Fruit fly (Drosophila melanogaster) whole organism, embryonic: Measurements from ENCODE around the gene CG15336.
A peak's percentile ranks its signal among the peaks of the same experiment; 100 is the strongest.

Experiments used
- BEAF-32 ChIP-seq: fragments of 200-800 bp; sonication (Bioruptor generic); optimal IDR thresholded peaks from 3 replicates; lab custom pipeline; 2017; ENCODE audit warnings: missing biosample characterization, missing genetic modification characterization, mild to moderate bottlenecking, moderate library complexity, missing genetic modification reagents
- Blimp-1 ChIP-seq: fragments of 200-800 bp; sonication (Bioruptor generic); optimal IDR thresholded peaks from 3 replicates; lab custom pipeline; 2018; ENCODE audit warnings: missing biosample characterization, missing genetic modification characterization, mild to moderate bottlenecking, moderate library complexity, missing genetic modification reagents
- CG10267 ChIP-seq: fragments of 200-800 bp; sonication (Bioruptor generic); optimal IDR thresholded peaks from 2 replicates; lab custom pipeline; 2018; ENCODE audit warnings: missing biosample characterization, mild to moderate bottlenecking, missing genetic modification characterization, moderate library complexity
- CG11093 ChIP-seq: fragments of 200-800 bp; sonication (Bioruptor generic); IDR thresholded peaks from 3 replicates; pipeline ENCODE4 v1.3.6; 2022; ENCODE audit warnings: missing biosample characterization, missing genetic modification characterization
- CG12299 ChIP-seq: fragments of 200-800 bp; sonication (Bioruptor generic); optimal IDR thresholded peaks from 2 replicates; lab custom pipeline; 2018; ENCODE audit warnings: missing biosample characterization, mild to moderate bottlenecking, missing genetic modification characterization
- CG13287 ChIP-seq: fragments of 200-800 bp; sonication (Bioruptor generic); IDR thresholded peaks from 2 replicates; pipeline ENCODE4 v1.3.6; 2022; ENCODE audit warnings: missing biosample characterization, missing genetic modification characterization; ENCODE audit not compliant: partially characterized antibody
- CG13894 ChIP-seq: fragments of 200-800 bp; sonication (Bioruptor generic); optimal IDR thresholded peaks from 3 replicates; lab custom pipeline; 2018; ENCODE audit warnings: missing biosample characterization, mild to moderate bottlenecking, missing genetic modification characterization, moderate library complexity
- CG15601 ChIP-seq: fragments of 200-800 bp; sonication (Bioruptor generic); optimal IDR thresholded peaks from 3 replicates; lab custom pipeline; 2019; ENCODE audit warnings: missing biosample characterization, mild to moderate bottlenecking, missing genetic modification characterization, moderate library complexity
- CG17802 ChIP-seq: fragments of 200-800 bp; sonication (Bioruptor generic); optimal IDR thresholded peaks from 2 replicates; lab custom pipeline; 2018; ENCODE audit warnings: missing biosample characterization, mild to moderate bottlenecking, missing genetic modification characterization, moderate library complexity
- CG34224 ChIP-seq: fragments of 200-800 bp; sonication (Bioruptor generic); IDR thresholded peaks from 3 replicates; pipeline ENCODE4 v1.3.6; 2022; ENCODE audit warnings: missing biosample characterization, missing genetic modification characterization; ENCODE audit not compliant: partially characterized antibody
- CG3995 ChIP-seq: fragments of 200-800 bp; sonication (Bioruptor generic); optimal IDR thresholded peaks from 3 replicates; lab custom pipeline; 2016; ENCODE audit warnings: missing biosample characterization, missing genetic modification characterization
- CG42726 ChIP-seq: fragments of 200-800 bp; sonication (Bioruptor generic); IDR thresholded peaks from 2 replicates; pipeline ENCODE4 v1.3.6; 2022; ENCODE audit warnings: missing biosample characterization, missing genetic modification characterization; ENCODE audit not compliant: partially characterized antibody
- CG4707 ChIP-seq: fragments of 200-800 bp; sonication (Bioruptor generic); optimal IDR thresholded peaks from 2 replicates; lab custom pipeline; 2018; ENCODE audit warnings: missing biosample characterization, mild to moderate bottlenecking, missing genetic modification characterization, moderate library complexity
- CG6654 ChIP-seq: fragments of 200-800 bp; sonication (Bioruptor generic); optimal IDR thresholded peaks from 2 replicates; lab custom pipeline; 2017; ENCODE audit warnings: missing biosample characterization, mild to moderate bottlenecking, missing genetic modification characterization
- CG7372 ChIP-seq: fragments of 200-800 bp; sonication (Bioruptor generic); IDR thresholded peaks from 2 replicates; pipeline ENCODE4 v1.3.6; 2022; ENCODE audit warnings: missing biosample characterization, missing genetic modification characterization
- CG7987 ChIP-seq: fragments of 200-800 bp; sonication (Bioruptor generic); optimal IDR thresholded peaks from 2 replicates; lab custom pipeline; 2018; ENCODE audit warnings: missing biosample characterization, mild to moderate bottlenecking, missing genetic modification characterization, moderate library complexity
- CG9797 ChIP-seq: fragments of 200-800 bp; sonication (Bioruptor generic); optimal IDR thresholded peaks from 3 replicates; lab custom pipeline; 2018; ENCODE audit warnings: missing biosample characterization, mild to moderate bottlenecking, missing genetic modification characterization
- Doc3 ChIP-seq: fragments of 200-800 bp; sonication (Bioruptor generic); IDR thresholded peaks from 3 replicates; pipeline ENCODE4 v1.3.6; 2022; ENCODE audit warnings: missing biosample characterization, missing genetic modification characterization; ENCODE audit not compliant: partially characterized antibody
- Dp ChIP-seq: fragments of 200-800 bp; sonication (Bioruptor generic); optimal IDR thresholded peaks from 2 replicates; lab custom pipeline; 2018; ENCODE audit warnings: missing biosample characterization, mild to moderate bottlenecking, missing genetic modification characterization, moderate library complexity
- E2f2 ChIP-seq: fragments of 200-800 bp; sonication (Bioruptor generic); IDR thresholded peaks from 2 replicates; pipeline ENCODE4 v1.3.6; 2022; ENCODE audit warnings: missing biosample characterization, missing genetic modification characterization
- GATAe ChIP-seq: fragments of 200-800 bp; sonication (Bioruptor generic); conservative IDR thresholded peaks from 2 replicates; pipeline ENCODE4 v1.3.6; 2022; ENCODE audit warnings: missing biosample characterization, missing genetic modification characterization
- Kr ChIP-seq: fragments of 200-800 bp; sonication (Bioruptor generic); optimal IDR thresholded peaks from 2 replicates; lab custom pipeline; 2017; ENCODE audit warnings: missing biosample characterization, mild to moderate bottlenecking, missing genetic modification characterization
- MBD-R2 ChIP-seq: fragments of 200-800 bp; sonication (Bioruptor generic); IDR thresholded peaks from 2 replicates; pipeline ENCODE4 v1.3.6; 2022; ENCODE audit warnings: missing biosample characterization, missing genetic modification characterization
- MESR4 ChIP-seq: fragments of 200-800 bp; sonication (Bioruptor generic); optimal IDR thresholded peaks from 2 replicates; lab custom pipeline; 2018; ENCODE audit warnings: missing biosample characterization, mild to moderate bottlenecking, missing genetic modification characterization, moderate library complexity
- Max ChIP-seq: fragments of 200-800 bp; sonication (Bioruptor generic); optimal IDR thresholded peaks from 2 replicates; lab custom pipeline; 2016; ENCODE audit warnings: missing biosample characterization, mild to moderate bottlenecking, missing genetic modification characterization
- Med ChIP-seq: fragments of 200-800 bp; sonication (Bioruptor generic); peaks from one replicate; lab custom pipeline; 2016; ENCODE audit warnings: missing biosample characterization, missing genetic modification characterization, mild to moderate bottlenecking, inconsistent platforms, moderate library complexity
- Meics ChIP-seq: fragments of 200-800 bp; sonication (Bioruptor generic); optimal IDR thresholded peaks from 2 replicates; lab custom pipeline; 2017; ENCODE audit warnings: missing biosample characterization, mild to moderate bottlenecking, missing genetic modification characterization
- NC2β ChIP-seq: fragments of 200-800 bp; sonication (Bioruptor generic); optimal IDR thresholded peaks from 2 replicates; lab custom pipeline; 2016; ENCODE audit warnings: missing biosample characterization, missing genetic modification characterization
- bbx ChIP-seq: fragments of 200-800 bp; sonication (Bioruptor generic); IDR thresholded peaks from 2 replicates; pipeline ENCODE4 v1.3.6; 2022; ENCODE audit warnings: missing biosample characterization, missing genetic modification characterization; ENCODE audit not compliant: partially characterized antibody
- caup ChIP-seq: fragments of 200-800 bp; sonication (Bioruptor generic); optimal IDR thresholded peaks from 3 replicates; lab custom pipeline; 2017; ENCODE audit warnings: missing biosample characterization, mild to moderate bottlenecking, missing genetic modification characterization, moderate library complexity; ENCODE audit not compliant: severe bottlenecking
- chn ChIP-seq: fragments of 200-800 bp; sonication (Bioruptor generic); optimal IDR thresholded peaks from 2 replicates; lab custom pipeline; 2016; ENCODE audit warnings: missing biosample characterization, missing genetic modification characterization
- crp ChIP-seq, 2 experiments: fragments of 200-800 bp; sonication (Bioruptor generic); optimal IDR thresholded peaks; 2 replicates in 1 of 2; 3 replicates in 1 of 2; lab custom pipeline; 2017; ENCODE audit warnings: missing biosample characterization in 2 of 2, missing genetic modification characterization in 2 of 2, mild to moderate bottlenecking in 1 of 2, moderate library complexity in 1 of 2
- gfzf ChIP-seq: fragments of 200-800 bp; sonication (Bioruptor generic); optimal IDR thresholded peaks from 2 replicates; lab custom pipeline; 2016; ENCODE audit warnings: missing biosample characterization, mild to moderate bottlenecking, missing genetic modification characterization, moderate library complexity
- hbn ChIP-seq: fragments of 200-800 bp; sonication (Bioruptor generic); IDR thresholded peaks from 2 replicates; pipeline ENCODE4 v1.3.6; 2022; ENCODE audit warnings: missing biosample characterization, missing genetic modification characterization; ENCODE audit not compliant: partially characterized antibody
- hkb ChIP-seq, 2 experiments: fragments of 200-800 bp in 1 of 2; fragments of >200 bp in 1 of 2; sonication (Bioruptor generic) in 1 of 2; IDR thresholded peaks in 1 of 2; optimal IDR thresholded peaks in 1 of 2; 2 replicates each; pipeline versions ENCODE4 v1.3.6 to Lab custom; 2017 to 2022; ENCODE audit warnings: missing biosample characterization in 1 of 2, missing genetic modification characterization in 1 of 2
- kah ChIP-seq: fragments of 200-800 bp; sonication (Bioruptor generic); optimal IDR thresholded peaks from 2 replicates; lab custom pipeline; 2018; ENCODE audit warnings: missing biosample characterization, mild to moderate bottlenecking, missing genetic modification characterization
- pzg ChIP-seq: fragments of 200-800 bp; sonication (Bioruptor generic); optimal IDR thresholded peaks from 3 replicates; lab custom pipeline; 2018; ENCODE audit warnings: missing biosample characterization, mild to moderate bottlenecking, missing genetic modification characterization, moderate library complexity
- scrt ChIP-seq: fragments of 200-800 bp; sonication (Bioruptor generic); optimal IDR thresholded peaks from 2 replicates; lab custom pipeline; 2018; ENCODE audit warnings: missing biosample characterization, mild to moderate bottlenecking, missing genetic modification characterization, moderate library complexity
- stwl ChIP-seq: fragments of 200-800 bp; sonication (Bioruptor generic); optimal IDR thresholded peaks from 3 replicates; lab custom pipeline; 2018; ENCODE audit warnings: missing biosample characterization, mild to moderate bottlenecking, missing genetic modification characterization, moderate library complexity
- sug ChIP-seq: fragments of 200-800 bp; optimal IDR thresholded peaks from 2 replicates; lab custom pipeline; 2019; ENCODE audit warnings: missing biosample characterization, mild to moderate bottlenecking, missing genetic modification characterization, moderate library complexity
- vnd ChIP-seq: fragments of 200-800 bp; sonication (Bioruptor generic); IDR thresholded peaks from 3 replicates; pipeline ENCODE4 v1.3.6; 2022; ENCODE audit warnings: missing biosample characterization, missing genetic modification characterization; ENCODE audit not compliant: partially characterized antibody

The CG15336 gene

dm6 chrX:8116813-8117212, 30.9 kb upstream of the CG15336 start, which contains the start of gene CG1575:
Gene CG1575 (plus strand): TSS chrX:8117012.
- no peak for TF ChIP-seq CG6654 (GFP tag; lab: Kevin White, UChicago)
- peak; percentile 86 for TF ChIP-seq CG3995 (GFP tag; lab: Kevin White, UChicago)
- no peak for TF ChIP-seq CG7372
- TF ChIP-seq CG17802: no peak
- no peak for TF ChIP-seq CG13894 (tag; lab: Kevin White, UChicago)
- TF ChIP-seq crp (GFP tag; optimal IDR thresholded peaks at IDR 0.05; lab: Kevin White, UChicago): peak in 1 of 2 experiments; percentile 29
- no peak for TF ChIP-seq CG7987 (GFP tag; lab: Kevin White, UChicago)
- TF ChIP-seq CG15601 (tag; lab: Kevin White, UChicago): no peak
- no peak for TF ChIP-seq CG42726 (GFP tag; lab: Robert Waterston, UW)
- TF ChIP-seq pzg (GFP tag; lab: Kevin White, UChicago): peak; percentile 28
- TF ChIP-seq CG9797 (GFP tag; lab: Kevin White, UChicago): peak; percentile 35
- no peak for TF ChIP-seq CG4707 (GFP tag; lab: Kevin White, UChicago)
- TF ChIP-seq BEAF-32: no peak
- peak; percentile 59 for TF ChIP-seq kah (GFP tag; lab: Kevin White, UChicago)
- no peak for TF ChIP-seq Blimp-1 (GFP tag; lab: Kevin White, UChicago)
- peak; percentile 9 for TF ChIP-seq MESR4 (GFP tag; lab: Kevin White, UChicago)
- peak; percentile 63 for TF ChIP-seq Med
- no peak for TF ChIP-seq CG10267
- TF ChIP-seq Dp (GFP tag; lab: Kevin White, UChicago): peak; percentile 58
- 0 out of 3 replicates have a peak, but pooled peaks have one; percentile 20 for TF ChIP-seq Doc3 (GFP tag; lab: Robert Waterston, UW)
- TF ChIP-seq hkb (optimal IDR thresholded peaks at IDR 0.05; lab: Kevin White, UChicago): no peak
- no peak for TF ChIP-seq hkb (GFP tag; IDR thresholded peaks at IDR 0.05; lab: Robert Waterston, UW)
- no peak for TF ChIP-seq Max (GFP tag; lab: Kevin White, UChicago)
- no peak for TF ChIP-seq NC2β (GFP tag; lab: Kevin White, UChicago)
- peak; percentile 23 for TF ChIP-seq sug
- peak; percentile 67 for TF ChIP-seq E2f2 (GFP tag; lab: Robert Waterston, UW)
- TF ChIP-seq CG11093 (GFP tag; lab: Robert Waterston, UW): no peak
- TF ChIP-seq Kr (GFP tag; lab: Kevin White, UChicago): no peak
- TF ChIP-seq CG34224 (GFP tag; lab: Robert Waterston, UW): peak; percentile 10; the same call in 1 of the 3 replicates
- no peak for TF ChIP-seq Meics (GFP tag; lab: Kevin White, UChicago)
- no peak for TF ChIP-seq chn (GFP tag; lab: Kevin White, UChicago)
- peak; percentile 97 for TF ChIP-seq stwl (tag; lab: Kevin White, UChicago)
- TF ChIP-seq vnd (GFP tag; lab: Robert Waterston, UW): no peak
- TF ChIP-seq CG13287 (GFP tag; lab: Robert Waterston, UW): peak; percentile 53
- TF ChIP-seq scrt (GFP tag; lab: Kevin White, UChicago): peak; percentile 76
- no peak for TF ChIP-seq caup
- no peak for TF ChIP-seq GATAe (GFP tag; lab: Robert Waterston, UW)
- no peak for TF ChIP-seq CG12299 (tag; lab: Kevin White, UChicago)
- TF ChIP-seq gfzf (GFP tag; lab: Kevin White, UChicago): peak; percentile 50
- peak; percentile 46; the same call in 1 of the 2 replicates for TF ChIP-seq hbn
- TF ChIP-seq MBD-R2 (GFP tag; lab: Robert Waterston, UW): peak; percentile 37; the same call in 1 of the 2 replicates
- TF ChIP-seq bbx: no peak
